In genomic region chrX:13563483-13564443, dm6 we compare ENCODE assay signal across 1 fruit fly cellular context.
TF ChIP-seq lines count a peak whose summit lies in the region.

CG46311 (plus strand) TSS chrX:13563823.
Tpst (plus strand) TSS chrX:13563823.

TF ChIP-seq in whole organism, embryonic, 481 proteins besides CTCF, POLR2A, EP300 and RAD21 (continued from another document and continues in another):
- peak; percentile 48; the same call in 1 of the 2 replicates for TF ChIP-seq aop (GFP tag; IDR thresholded peaks at IDR 0.05; lab: Robert Waterston, UW)
- peak; percentile 57 for TF ChIP-seq CG12942 (GFP tag; optimal IDR thresholded peaks at IDR 0.05; lab: Kevin White, UChicago)
- TF ChIP-seq CG16815 (GFP tag; optimal IDR thresholded peaks at IDR 0.05; lab: Kevin White, UChicago), result peak; percentile 35
- TF ChIP-seq stc (GFP tag; IDR thresholded peaks at IDR 0.05; lab: Robert Waterston, UW), result no peak
- TF ChIP-seq bsh (GFP tag; optimal IDR thresholded peaks at IDR 0.05; lab: Kevin White, UChicago), result peak; percentile 22 to 55
- TF ChIP-seq CG4424 (GFP tag; optimal IDR thresholded peaks at IDR 0.05; lab: Kevin White, UChicago), result peak; percentile 68
- TF ChIP-seq danr (GFP tag; IDR thresholded peaks at IDR 0.05; lab: Robert Waterston, UW), result no peak
- TF ChIP-seq CG1603 (tag; optimal IDR thresholded peaks at IDR 0.05; lab: Kevin White, UChicago), result peak; percentile 80
- TF ChIP-seq chif (GFP tag; optimal IDR thresholded peaks at IDR 0.05; lab: Kevin White, UChicago), result peak; percentile 6 to 83
- TF ChIP-seq Bgb (GFP tag; IDR thresholded peaks at IDR 0.05; lab: Robert Waterston, UW; ENCODE audit: partially characterized antibody), result peak; percentile 51
- TF ChIP-seq h (optimal IDR thresholded peaks at IDR 0.05; lab: Kevin White, UChicago), result no peak
- TF ChIP-seq pnt (GFP tag; optimal IDR thresholded peaks at IDR 0.05; lab: Kevin White, UChicago), result peak; percentile 66
- peak; percentile 31; the same call in 1 of the 2 replicates for TF ChIP-seq wor (GFP tag; IDR thresholded peaks at IDR 0.05; lab: Robert Waterston, UW)
- TF ChIP-seq grau (tag; optimal IDR thresholded peaks at IDR 0.05; lab: Kevin White, UChicago), result peak; percentile 61
- peak; percentile 30 for TF ChIP-seq Camta (GFP tag; optimal IDR thresholded peaks at IDR 0.05; lab: Kevin White, UChicago)
- no peak for TF ChIP-seq CG18011 (GFP tag; optimal IDR thresholded peaks at IDR 0.05; lab: Kevin White, UChicago)
- peak; percentile 99 for TF ChIP-seq gfzf (GFP tag; optimal IDR thresholded peaks at IDR 0.05; lab: Kevin White, UChicago)
- peak; percentile 21 for TF ChIP-seq tio (GFP tag; optimal IDR thresholded peaks at IDR 0.05; lab: Kevin White, UChicago)
- TF ChIP-seq CG9876 (GFP tag; optimal IDR thresholded peaks at IDR 0.05; lab: Kevin White, UChicago), result peak; percentile 1
- TF ChIP-seq gem (tag; optimal IDR thresholded peaks at IDR 0.05; lab: Kevin White, UChicago), result peak; percentile 50
- peak; percentile 12 for TF ChIP-seq bigmax (GFP tag; optimal IDR thresholded peaks at IDR 0.05; lab: Kevin White, UChicago)
- peak; percentile 36; the same call in 1 of the 2 replicates for TF ChIP-seq CG31224 (GFP tag; IDR thresholded peaks at IDR 0.05; lab: Robert Waterston, UW)
- no peak for TF ChIP-seq hth (optimal IDR thresholded peaks at IDR 0.05; lab: Kevin White, UChicago)
- TF ChIP-seq YL-1 (GFP tag; optimal IDR thresholded peaks at IDR 0.05; lab: Kevin White, UChicago), result peak; percentile 66
- TF ChIP-seq Doc2 (GFP tag; IDR thresholded peaks at IDR 0.05; lab: Robert Waterston, UW), result no peak
- peak; percentile 60 for TF ChIP-seq CG14441 (GFP tag; IDR thresholded peaks at IDR 0.05; lab: Robert Waterston, UW)
- TF ChIP-seq Dip2 (GFP tag; IDR thresholded peaks at IDR 0.05; lab: Robert Waterston, UW), result no peak
- peak; percentile 48 for TF ChIP-seq CG13424 (tag; optimal IDR thresholded peaks at IDR 0.05; lab: Kevin White, UChicago)
- no peak for TF ChIP-seq Asciz (GFP tag; optimal IDR thresholded peaks at IDR 0.05; lab: Kevin White, UChicago)
- no peak for TF ChIP-seq schlank (tag; optimal IDR thresholded peaks at IDR 0.05; lab: Kevin White, UChicago)
- TF ChIP-seq CG8765 (GFP tag; IDR thresholded peaks at IDR 0.05; lab: Robert Waterston, UW), result no peak
- no peak for TF ChIP-seq twi (tag; optimal IDR thresholded peaks at IDR 0.05; lab: Kevin White, UChicago)
- peak; percentile 72 for TF ChIP-seq NC2β (GFP tag; optimal IDR thresholded peaks at IDR 0.05; lab: Kevin White, UChicago)
- TF ChIP-seq odd (GFP tag; optimal IDR thresholded peaks at IDR 0.05; lab: Kevin White, UChicago), result no peak
- peak; percentile 27 for TF ChIP-seq CG4707 (GFP tag; optimal IDR thresholded peaks at IDR 0.05; lab: Kevin White, UChicago)
- TF ChIP-seq Rfx (GFP tag; IDR thresholded peaks at IDR 0.05; lab: Robert Waterston, UW), result peak; percentile 88
- no peak for TF ChIP-seq lola (GFP tag; optimal IDR thresholded peaks at IDR 0.05; lab: Kevin White, UChicago)
- TF ChIP-seq D19B (GFP tag; optimal IDR thresholded peaks at IDR 0.05; lab: Kevin White, UChicago), result no peak
- no peak for TF ChIP-seq vnd (GFP tag; IDR thresholded peaks at IDR 0.05; lab: Robert Waterston, UW; ENCODE audit: partially characterized antibody)
- TF ChIP-seq gsb (GFP tag; IDR thresholded peaks at IDR 0.05; lab: Robert Waterston, UW), result peak; percentile 46; the same call in 1 of the 2 replicates
- peak; percentile 63 for TF ChIP-seq CG18599 (GFP tag; optimal IDR thresholded peaks at IDR 0.05; lab: Kevin White, UChicago)
- no peak for TF ChIP-seq CG34376 (GFP tag; optimal IDR thresholded peaks at IDR 0.05; lab: Kevin White, UChicago)
- peak; percentile 71 for TF ChIP-seq Antp (GFP tag; optimal IDR thresholded peaks at IDR 0.05; lab: Kevin White, UChicago)
- no peak for TF ChIP-seq CG17802 (tag; optimal IDR thresholded peaks at IDR 0.05; lab: Kevin White, UChicago)
- peak; percentile 15 for TF ChIP-seq Max (GFP tag; optimal IDR thresholded peaks at IDR 0.05; lab: Kevin White, UChicago)
- TF ChIP-seq Abd-B (GFP tag; optimal IDR thresholded peaks at IDR 0.05; lab: Kevin White, UChicago), result no peak
- peak; percentile 43 for TF ChIP-seq CG10959 (GFP tag; IDR thresholded peaks at IDR 0.05; lab: Robert Waterston, UW)
- no peak for TF ChIP-seq crc (GFP tag; optimal IDR thresholded peaks at IDR 0.05; lab: Kevin White, UChicago)
- TF ChIP-seq sna (GFP tag; IDR thresholded peaks at IDR 0.05; lab: Robert Waterston, UW; ENCODE audit: partially characterized antibody), result 0 out of 2 replicates have a peak, but pooled peaks have one; percentile 34
- peak in 1 of 2 experiments; percentile 50 for TF ChIP-seq crp (GFP tag; optimal IDR thresholded peaks at IDR 0.05; lab: Kevin White, UChicago)
- TF ChIP-seq crol (GFP tag; IDR thresholded peaks at IDR 0.05; lab: Robert Waterston, UW), result peak; percentile 45
- peak; percentile 53 for TF ChIP-seq stwl (tag; optimal IDR thresholded peaks at IDR 0.05; lab: Kevin White, UChicago)
- no peak for TF ChIP-seq grn (GFP tag; optimal IDR thresholded peaks at IDR 0.05; lab: Kevin White, UChicago)
- peak; percentile 8 for TF ChIP-seq kni (GFP tag; optimal IDR thresholded peaks at IDR 0.05; lab: Kevin White, UChicago)
- no peak for TF ChIP-seq C15 (GFP tag; IDR thresholded peaks at IDR 0.05; lab: Robert Waterston, UW)
- peak; percentile 48; the same call in 1 of the 3 replicates for TF ChIP-seq knrl (GFP tag; IDR thresholded peaks at IDR 0.05; lab: Robert Waterston, UW; ENCODE audit: partially characterized antibody)
- peak; percentile 43; the same call in 2 of the 3 replicates for TF ChIP-seq sr (GFP tag; IDR thresholded peaks at IDR 0.05; lab: Robert Waterston, UW)
- TF ChIP-seq sug (tag; optimal IDR thresholded peaks at IDR 0.05; lab: Kevin White, UChicago), result no peak
- TF ChIP-seq Mes4 (GFP tag; optimal IDR thresholded peaks at IDR 0.05; lab: Kevin White, UChicago), result peak; percentile 60
- peak; percentile 47 for TF ChIP-seq CG12155 (GFP tag; optimal IDR thresholded peaks at IDR 0.05; lab: Kevin White, UChicago)
- no peak for TF ChIP-seq CG14050 (GFP tag; IDR thresholded peaks at IDR 0.05; lab: Robert Waterston, UW)
- peak; percentile 3 for TF ChIP-seq PHDP (tag; optimal IDR thresholded peaks at IDR 0.05; lab: Kevin White, UChicago)
- no peak for TF ChIP-seq fd64A (GFP tag; optimal IDR thresholded peaks at IDR 0.05; lab: Kevin White, UChicago)
- peak; percentile 73 for TF ChIP-seq ase (GFP tag; IDR thresholded peaks at IDR 0.05; lab: Robert Waterston, UW)
- TF ChIP-seq shn (GFP tag; optimal IDR thresholded peaks at IDR 0.05; lab: Kevin White, UChicago), result peak; percentile 51
- TF ChIP-seq CoRest (tag; optimal IDR thresholded peaks at IDR 0.05; lab: Kevin White, UChicago), result peak; percentile 44
- no peak for TF ChIP-seq CG11696 (GFP tag; IDR thresholded peaks at IDR 0.05; lab: Robert Waterston, UW)
- TF ChIP-seq CG13123 (GFP tag; optimal IDR thresholded peaks at IDR 0.05; lab: Kevin White, UChicago), result no peak
- no peak for TF ChIP-seq CG6854 (GFP tag; optimal IDR thresholded peaks at IDR 0.05; lab: Kevin White, UChicago)
- peak; percentile 66 for TF ChIP-seq Awh (GFP tag; IDR thresholded peaks at IDR 0.05; lab: Robert Waterston, UW)
- TF ChIP-seq chm (GFP tag; IDR thresholded peaks at IDR 0.05; lab: Robert Waterston, UW), result peak; percentile 56; the same call in 1 of the 2 replicates
- no peak for TF ChIP-seq CG15073 (GFP tag; optimal IDR thresholded peaks at IDR 0.05; lab: Kevin White, UChicago)
- TF ChIP-seq CG4328 (GFP tag; optimal IDR thresholded peaks at IDR 0.05; lab: Kevin White, UChicago), result peak; percentile 44
- TF ChIP-seq pb (GFP tag; optimal IDR thresholded peaks at IDR 0.05; lab: Kevin White, UChicago), result no peak
- TF ChIP-seq NFAT (GFP tag; IDR thresholded peaks at IDR 0.05; lab: Robert Waterston, UW), result peak; percentile 83
- TF ChIP-seq Deaf1 (tag; optimal IDR thresholded peaks at IDR 0.05; lab: Kevin White, UChicago), result peak; percentile 65
- peak; percentile 10 for TF ChIP-seq CG9215 (GFP tag; IDR thresholded peaks at IDR 0.05; lab: Robert Waterston, UW)
- TF ChIP-seq CG11723 (GFP tag; optimal IDR thresholded peaks at IDR 0.05; lab: Kevin White, UChicago), result no peak
- no peak for TF ChIP-seq nau (GFP tag; optimal IDR thresholded peaks at IDR 0.05; lab: Kevin White, UChicago)
- TF ChIP-seq sima (GFP tag; optimal IDR thresholded peaks at IDR 0.05; lab: Kevin White, UChicago), result peak; percentile 21
- no peak for TF ChIP-seq CG17568 (GFP tag; optimal IDR thresholded peaks at IDR 0.05; lab: Kevin White, UChicago)
- TF ChIP-seq CG30020 (tag; optimal IDR thresholded peaks at IDR 0.05; lab: Kevin White, UChicago), result no peak
- TF ChIP-seq MBD-R2 (GFP tag; IDR thresholded peaks at IDR 0.05; lab: Robert Waterston, UW), result peak; percentile 52
- TF ChIP-seq CG14860 (GFP tag; IDR thresholded peaks at IDR 0.05; lab: Robert Waterston, UW; ENCODE audit: partially characterized antibody), result no peak
- no peak for TF ChIP-seq ac (GFP tag; optimal IDR thresholded peaks at IDR 0.05; lab: Kevin White, UChicago)
- TF ChIP-seq sens (GFP tag; lab: Kevin White, UChicago), result peak; percentile 74
- TF ChIP-seq Opbp (GFP tag; IDR thresholded peaks at IDR 0.05; lab: Robert Waterston, UW; ENCODE audit: partially characterized antibody), result peak; percentile 67; the same call in 1 of the 3 replicates
- TF ChIP-seq CG7987 (GFP tag; optimal IDR thresholded peaks at IDR 0.05; lab: Kevin White, UChicago), result peak; percentile 2
- peak; percentile 43 for TF ChIP-seq dmrt11E (tag; optimal IDR thresholded peaks at IDR 0.05; lab: Kevin White, UChicago)
- TF ChIP-seq CG2678 (tag; optimal IDR thresholded peaks at IDR 0.05; lab: Kevin White, UChicago), result peak; percentile 8
- no peak for TF ChIP-seq CG12104 (GFP tag; optimal IDR thresholded peaks at IDR 0.05; lab: Kevin White, UChicago)
- TF ChIP-seq Scr (GFP tag; IDR thresholded peaks at IDR 0.05; lab: Robert Waterston, UW; ENCODE audit: partially characterized antibody), result peak; percentile 39; the same call in 1 of the 2 replicates
- TF ChIP-seq Rx (GFP tag; IDR thresholded peaks at IDR 0.05; lab: Robert Waterston, UW), result peak; percentile 21; the same call in 1 of the 2 replicates
- TF ChIP-seq CHES-1-like (GFP tag; optimal IDR thresholded peaks at IDR 0.05; lab: Kevin White, UChicago), result peak; percentile 67
- TF ChIP-seq NC2α (GFP tag; optimal IDR thresholded peaks at IDR 0.05; lab: Kevin White, UChicago), result peak; percentile 46
- TF ChIP-seq CG31441 (GFP tag; IDR thresholded peaks at IDR 0.05; lab: Robert Waterston, UW), result 0 out of 2 replicates have a peak, but pooled peaks have one; percentile 42
- TF ChIP-seq ATbp (GFP tag; optimal IDR thresholded peaks at IDR 0.05; lab: Kevin White, UChicago), result peak; percentile 6
- peak; percentile 78 for TF ChIP-seq Jarid2 (GFP tag; optimal IDR thresholded peaks at IDR 0.05; lab: Kevin White, UChicago)
- TF ChIP-seq CrebB (tag; optimal IDR thresholded peaks at IDR 0.05; lab: Kevin White, UChicago), result no peak
- peak; percentile 74 for TF ChIP-seq Nf-YC (tag; optimal IDR thresholded peaks at IDR 0.05; lab: Kevin White, UChicago)
- peak; percentile 62 for TF ChIP-seq CG9609 (GFP tag; optimal IDR thresholded peaks at IDR 0.05; lab: Kevin White, UChicago)
- peak; percentile 70 for TF ChIP-seq CG3838 (GFP tag; optimal IDR thresholded peaks at IDR 0.05; lab: Kevin White, UChicago)
- peak; percentile 47; the same call in 1 of the 2 replicates for TF ChIP-seq sens-2 (GFP tag; IDR thresholded peaks at IDR 0.05; lab: Robert Waterston, UW)
- no peak for TF ChIP-seq CG43689 (GFP tag; IDR thresholded peaks at IDR 0.05; lab: Robert Waterston, UW)
- TF ChIP-seq CG17612 (GFP tag; IDR thresholded peaks at IDR 0.05; lab: Robert Waterston, UW), result no peak
- peak; percentile 39 for TF ChIP-seq NK7.1 (GFP tag; optimal IDR thresholded peaks at IDR 0.05; lab: Kevin White, UChicago)
- TF ChIP-seq cg (GFP tag; optimal IDR thresholded peaks at IDR 0.05; lab: Kevin White, UChicago), result peak; percentile 73
- no peak for TF ChIP-seq Hr78 (GFP tag; optimal IDR thresholded peaks at IDR 0.05; lab: Kevin White, UChicago)
- TF ChIP-seq az2 (GFP tag; optimal IDR thresholded peaks at IDR 0.05; lab: Kevin White, UChicago), result peak; percentile 67
- TF ChIP-seq CG7839 (tag; optimal IDR thresholded peaks at IDR 0.05; lab: Kevin White, UChicago), result peak; percentile 66
- peak; percentile 70 for TF ChIP-seq CG17829 (tag; optimal IDR thresholded peaks at IDR 0.05; lab: Kevin White, UChicago)
- peak; percentile 26 for TF ChIP-seq zen (tag; optimal IDR thresholded peaks at IDR 0.05; lab: Kevin White, UChicago)
- peak; percentile 72 for TF ChIP-seq H15 (GFP tag; IDR thresholded peaks at IDR 0.05; lab: Robert Waterston, UW)
- peak; percentile 71 for TF ChIP-seq CG17359 (tag; optimal IDR thresholded peaks at IDR 0.05; lab: Kevin White, UChicago)
- TF ChIP-seq Optix (GFP tag; IDR thresholded peaks at IDR 0.05; lab: Robert Waterston, UW), result peak; percentile 60; the same call in 1 of the 3 replicates
- TF ChIP-seq eve (GFP tag; optimal IDR thresholded peaks at IDR 0.05; lab: Kevin White, UChicago), result no peak
- TF ChIP-seq Dfd (GFP tag; optimal IDR thresholded peaks at IDR 0.05; lab: Kevin White, UChicago), result no peak
- peak; percentile 72 for TF ChIP-seq CG17912 (GFP tag; optimal IDR thresholded peaks at IDR 0.05; lab: Kevin White, UChicago)
- TF ChIP-seq Sry-β (GFP tag; optimal IDR thresholded peaks at IDR 0.05; lab: Kevin White, UChicago), result no peak
- TF ChIP-seq ind (GFP tag; optimal IDR thresholded peaks at IDR 0.05; lab: Kevin White, UChicago), result peak; percentile 64
- peak; percentile 49 for TF ChIP-seq Dek (tag; optimal IDR thresholded peaks at IDR 0.05; lab: Kevin White, UChicago)
- no peak for TF ChIP-seq Bteb2 (GFP tag; optimal IDR thresholded peaks at IDR 0.05; lab: Kevin White, UChicago)
- TF ChIP-seq prd (optimal IDR thresholded peaks at IDR 0.05; lab: Kevin White, UChicago), result no peak
- peak; percentile 68; the same call in 2 of the 3 replicates for TF ChIP-seq prd (GFP tag; IDR thresholded peaks at IDR 0.05; lab: Robert Waterston, UW)
- TF ChIP-seq CG14014 (GFP tag; IDR thresholded peaks at IDR 0.05; lab: Robert Waterston, UW), result peak; percentile 74
- TF ChIP-seq CG8944 (GFP tag; optimal IDR thresholded peaks at IDR 0.05; lab: Kevin White, UChicago), result peak; percentile 64
- no peak for TF ChIP-seq CG31365 (tag; optimal IDR thresholded peaks at IDR 0.05; lab: Kevin White, UChicago)
- TF ChIP-seq gt (GFP tag; IDR thresholded peaks at IDR 0.05; lab: Robert Waterston, UW), result no peak
- peak; percentile 82 for TF ChIP-seq CG12659 (GFP tag; optimal IDR thresholded peaks at IDR 0.05; lab: Kevin White, UChicago)
- no peak; the same call in 2 of the 3 replicates for TF ChIP-seq B-H1 (GFP tag; IDR thresholded peaks at IDR 0.05; lab: Robert Waterston, UW)
- TF ChIP-seq Fer2 (tag; optimal IDR thresholded peaks at IDR 0.05; lab: Kevin White, UChicago), result no peak
